Worm (Caenorhabditis elegans) whole organism, young adult: ENCODE results near the gene T27A10.2.

Experiments
- Y67H2A.10 ChIP-seq: fragments of 200-800 bp; sonication (Bioruptor generic); conservative IDR thresholded peaks from 2 replicates; pipeline ENCODE4 v1.3.6; 2022; ENCODE audit warnings: missing genetic modification reagents, missing genetic modification characterization, missing compliant biosample characterization
- ama-1 ChIP-seq, 3 experiments: fragments of 150-350 bp in 1 of 3; sonication (generic microtip) in 2 of 3; optimal IDR thresholded peaks; 2 replicates each; lab custom pipeline; 2014 to 2018; ENCODE audit warnings: missing biosample characterization in 2 of 3, missing genetic modification characterization in 2 of 3, missing genetic modification reagents in 2 of 3
- bed-1 ChIP-seq: fragments of 200-800 bp; sonication (Bioruptor generic); IDR thresholded peaks from 2 replicates; pipeline ENCODE4 v1.3.6; 2022; ENCODE audit warnings: missing genetic modification reagents, missing genetic modification characterization, missing compliant biosample characterization
- ceh-58 ChIP-seq: fragments of 200-800 bp; sonication (Bioruptor generic); IDR thresholded peaks from 2 replicates; pipeline ENCODE4 v1.3.6; 2022; ENCODE audit warnings: missing genetic modification characterization, missing compliant biosample characterization
- him-1 ChIP-seq: sonication (generic microtip); optimal IDR thresholded peaks from 2 replicates; lab custom pipeline; 2016; ENCODE audit warnings: missing genotype, missing genetic modification reagents, missing genetic modification characterization, missing compliant biosample characterization
- hlh-26 ChIP-seq: fragments of 200-800 bp; sonication (Bioruptor generic); conservative IDR thresholded peaks from 2 replicates; pipeline ENCODE4 v1.3.6; 2022; ENCODE audit warnings: missing genetic modification reagents, missing genetic modification characterization, missing compliant biosample characterization
- nfyb-1 ChIP-seq: fragments of 200-800 bp; sonication (Bioruptor generic); IDR thresholded peaks from 2 replicates; pipeline ENCODE4 v1.3.6; 2022; ENCODE audit warnings: missing genetic modification reagents, missing genetic modification characterization, missing compliant biosample characterization
- snpc-1.3 ChIP-seq: sonication (generic microtip); optimal IDR thresholded peaks from 2 replicates; lab custom pipeline; 2017; ENCODE audit warnings: missing genetic modification characterization, mild to moderate bottlenecking, missing compliant biosample characterization, antibody characterized with exemption, moderate library complexity, missing genotype, missing genetic modification reagents; ENCODE audit not compliant: insufficient read depth
- tbx-9 ChIP-seq: sonication (generic microtip); optimal IDR thresholded peaks from 2 replicates; lab custom pipeline; 2016; ENCODE audit warnings: borderline replicate concordance, missing genetic modification characterization, inconsistent platforms, missing compliant biosample characterization

T27A10.2 gene

ce11 chrX:3631550-3631949 is 45.8 kb downstream of the T27A10.2 start (continued):
- TF ChIP-seq tbx-9 (no peak), ceh-58 (GFP tag; lab: Robert Waterston, UW) (0 out of 2 replicates have a peak, but pooled peaks have one; percentile 84), hlh-26 (no peak), Y67H2A.10 (GFP tag; lab: Robert Waterston, UW) (no peak), bed-1 (GFP tag; lab: Robert Waterston, UW) (0 out of 2 replicates have a peak, but pooled peaks have one; percentile 52)
- TF ChIP-seq, all 124 proteins: peak for 27

ce11 chrX:3633654-3634053 is 47.9 kb downstream of the T27A10.2 start, which contains the start of gene gst-11:
gst-11 (minus strand) TSS chrX:3633754.
- TF ChIP-seq snpc-1.3 (tag; lab: Kevin White, UChicago): no peak
- no peak for TF ChIP-seq ama-1 (optimal IDR thresholded peaks at IDR 0.05; lab: Kevin White, UChicago)
- TF ChIP-seq ama-1 (GFP tag; optimal IDR thresholded peaks at IDR 0.05; lab: Kevin White, UChicago): no peak

- TF ChIP-seq nfyb-1 (GFP tag; lab: Robert Waterston, UW): 0 out of 2 replicates have a peak, but pooled peaks have one; percentile 19
- TF ChIP-seq him-1 (tag; lab: Kevin White, UChicago): no peak
These were observed 49.0 kb downstream of the T27A10.2 start for ce11 chrX:3634782-3635181.
